Fruit fly (Drosophila melanogaster): Measurements from ENCODE around the gene Klp3A.

Gene Klp3A

dm6 chrX:2608470-2609157, 4.8 kb upstream of the Klp3A start, which contains the start of gene Smyd3 (continued):
- no peak for TF ChIP-seq CG3407 (GFP tag; optimal IDR thresholded peaks at IDR 0.05)
- peak; percentile 44 for TF ChIP-seq zen (tag; optimal IDR thresholded peaks at IDR 0.05)
- no peak for TF ChIP-seq Eip74EF (GFP tag; optimal IDR thresholded peaks at IDR 0.05)
- TF ChIP-seq CG8765 (GFP tag; IDR thresholded peaks at IDR 0.05) = peak; percentile 61
- no peak for TF ChIP-seq vnd (GFP tag; IDR thresholded peaks at IDR 0.05; ENCODE audit: partially characterized antibody)
- peak; percentile 20 for TF ChIP-seq wek (GFP tag; optimal IDR thresholded peaks at IDR 0.05)
- TF ChIP-seq CG4328 (GFP tag; optimal IDR thresholded peaks at IDR 0.05) = no peak
- peak; percentile 77 for TF ChIP-seq Fer3 (tag; optimal IDR thresholded peaks at IDR 0.05)
- TF ChIP-seq Elba2 (GFP tag; optimal IDR thresholded peaks at IDR 0.05) = no peak
- peak; percentile 61 for TF ChIP-seq Dek (tag; optimal IDR thresholded peaks at IDR 0.05)
- TF ChIP-seq az2 (GFP tag; optimal IDR thresholded peaks at IDR 0.05) = peak; percentile 81
- peak; percentile 37 for TF ChIP-seq MTF-1 (GFP tag; optimal IDR thresholded peaks at IDR 0.05; ENCODE audit: borderline replicate concordance)
- no peak for TF ChIP-seq pfk (GFP tag; optimal IDR thresholded peaks at IDR 0.05)
- TF ChIP-seq CG3281 (GFP tag; optimal IDR thresholded peaks at IDR 0.05) = peak; percentile 64
- peak; percentile 58 for TF ChIP-seq CG18764 (GFP tag; optimal IDR thresholded peaks at IDR 0.05)
- TF ChIP-seq lab (GFP tag; optimal IDR thresholded peaks at IDR 0.05) = no peak
- no peak for TF ChIP-seq pan (optimal IDR thresholded peaks at IDR 0.05)
- TF ChIP-seq pan (GFP tag; optimal IDR thresholded peaks at IDR 0.05 in 1 of 2, IDR thresholded peaks at IDR 0.05 in 1 of 2) = peak in 1 of 2 experiments; percentile 89
- peak; percentile 53; the same call in 1 of the 2 replicates for TF ChIP-seq seq (GFP tag; IDR thresholded peaks at IDR 0.05)
- peak; percentile 58 for TF ChIP-seq CG7786 (GFP tag; optimal IDR thresholded peaks at IDR 0.05)
- no peak for TF ChIP-seq h (optimal IDR thresholded peaks at IDR 0.05)
- TF ChIP-seq Mrtf (GFP tag; IDR thresholded peaks at IDR 0.05) = peak; percentile 72; the same call in 2 of the 3 replicates
- peak; percentile 57 for TF ChIP-seq CG13123 (GFP tag; optimal IDR thresholded peaks at IDR 0.05)
- peak; percentile 87 for TF ChIP-seq NFAT (GFP tag; IDR thresholded peaks at IDR 0.05)
- no peak for TF ChIP-seq kni (GFP tag; optimal IDR thresholded peaks at IDR 0.05)
- peak; percentile 52; the same call in 1 of the 2 replicates for TF ChIP-seq gsb (GFP tag; IDR thresholded peaks at IDR 0.05)
- peak; percentile 10 for TF ChIP-seq salm (tag; optimal IDR thresholded peaks at IDR 0.05)
- TF ChIP-seq Dref (GFP tag; IDR thresholded peaks at IDR 0.05) = 0 out of 2 replicates have a peak, but pooled peaks have one; percentile 26
- TF ChIP-seq Deaf1 (tag; optimal IDR thresholded peaks at IDR 0.05) = no peak
- TF ChIP-seq CG4820 (GFP tag; optimal IDR thresholded peaks at IDR 0.05) = peak; percentile 56
- no peak for TF ChIP-seq Sox100B (GFP tag; optimal IDR thresholded peaks at IDR 0.05)
- no peak for TF ChIP-seq CG17912 (GFP tag; optimal IDR thresholded peaks at IDR 0.05)
- TF ChIP-seq CG10267 (tag; optimal IDR thresholded peaks at IDR 0.05) = peak; percentile 53
- TF ChIP-seq zen2 (GFP tag; IDR thresholded peaks at IDR 0.05; ENCODE audit: partially characterized antibody) = no peak
- TF ChIP-seq HLH54F (GFP tag; optimal IDR thresholded peaks at IDR 0.05) = peak; percentile 85
- TF ChIP-seq Hr3 (GFP tag; optimal IDR thresholded peaks at IDR 0.05) = peak; percentile 72
- TF ChIP-seq CG15011 (GFP tag; optimal IDR thresholded peaks at IDR 0.05) = no peak
- TF ChIP-seq tna (GFP tag; IDR thresholded peaks at IDR 0.05; ENCODE audit: partially characterized antibody) = no peak
- peak; percentile 67 for TF ChIP-seq bcd (GFP tag; optimal IDR thresholded peaks at IDR 0.05)
- TF ChIP-seq chm (GFP tag; IDR thresholded peaks at IDR 0.05) = peak; percentile 76
- no peak for TF ChIP-seq CkIIα-i1 (GFP tag; IDR thresholded peaks at IDR 0.05)
- peak; percentile 66 for TF ChIP-seq CG18262 (tag; optimal IDR thresholded peaks at IDR 0.05)
- TF ChIP-seq da (GFP tag; optimal IDR thresholded peaks at IDR 0.05) = peak; percentile 17
- peak; percentile 76 for TF ChIP-seq CG2889 (GFP tag; IDR thresholded peaks at IDR 0.05)
- TF ChIP-seq lov (optimal IDR thresholded peaks at IDR 0.05) = no peak
- peak; percentile 79; the same call in 2 of the 3 replicates for TF ChIP-seq lov (GFP tag; IDR thresholded peaks at IDR 0.05)
- no peak for TF ChIP-seq Gsc (GFP tag; IDR thresholded peaks at IDR 0.05)
- TF ChIP-seq Doc3 (GFP tag; IDR thresholded peaks at IDR 0.05; ENCODE audit: partially characterized antibody) = no peak
- no peak for TF ChIP-seq trh (GFP tag; optimal IDR thresholded peaks at IDR 0.05)
- no peak for TF ChIP-seq ham (GFP tag; IDR thresholded peaks at IDR 0.05)

All from whole organism, embryonic.